Worm (Caenorhabditis elegans) whole organism, L4 larva: Measurements from ENCODE around the gene str-181.

Source experiments
- F44E2.7 ChIP-seq: fragments of 200-800 bp; sonication (Bioruptor generic); IDR thresholded peaks from 2 replicates; pipeline ENCODE4 v2.1.2; 2022; ENCODE audit warnings: missing genetic modification characterization, missing compliant biosample characterization
- Y5F2A.4 ChIP-seq: fragments of 200-800 bp; sonication (Bioruptor generic); optimal IDR thresholded peaks from 2 replicates; lab custom pipeline; 2018; ENCODE audit warnings: mild to moderate bottlenecking, missing genetic modification characterization, missing compliant biosample characterization
- ZK546.5 ChIP-seq, 2 experiments: sonication (generic microtip); optimal IDR thresholded peaks; 2 replicates each; lab custom pipeline; 2017; ENCODE audit warnings: missing biosample characterization in 2 of 2, missing genetic modification characterization in 2 of 2
- aha-1 ChIP-seq: fragments of 150-350 bp; peaks from one replicate; lab custom pipeline; 2014; ENCODE audit warnings: missing biosample characterization, missing genetic modification characterization
- ama-1 ChIP-seq: fragments of 150-350 bp; optimal IDR thresholded peaks from 2 replicates; lab custom pipeline; 2014; ENCODE audit warnings: inconsistent platforms, mixed read lengths
- ceh-32 ChIP-seq: sonication (generic microtip); optimal IDR thresholded peaks from 2 replicates; lab custom pipeline; 2016; ENCODE audit warnings: mild to moderate bottlenecking, missing genetic modification characterization, missing compliant biosample characterization; ENCODE audit not compliant: poor library complexity
- ceh-44 ChIP-seq: fragments of 200-800 bp; sonication (Bioruptor generic); IDR thresholded peaks from 2 replicates; pipeline ENCODE4 v1.3.6; 2022; ENCODE audit warnings: missing genetic modification reagents, missing genetic modification characterization, missing compliant biosample characterization
- ceh-62 ChIP-seq: sonication (generic microtip); optimal IDR thresholded peaks from 2 replicates; lab custom pipeline; 2017; ENCODE audit warnings: missing biosample characterization, missing genetic modification characterization
- ces-1 ChIP-seq: fragments of 150-350 bp; sonication (generic microtip); optimal IDR thresholded peaks from 4 replicates; lab custom pipeline; 2014; ENCODE audit warnings: missing biosample characterization, missing genetic modification reagents, missing genetic modification characterization
- daf-12 ChIP-seq: fragments of 150-350 bp; optimal IDR thresholded peaks from 2 replicates; lab custom pipeline; 2014; ENCODE audit warnings: missing biosample characterization, missing genetic modification reagents, missing genetic modification characterization
- daf-16 ChIP-seq, 3 experiments: sonication (generic microtip); optimal IDR thresholded peaks; 2 replicates each; lab custom pipeline; 2016 to 2017; ENCODE audit warnings: missing genetic modification characterization in 3 of 3, missing genetic modification reagents in 3 of 3, mild to moderate bottlenecking in 2 of 3, missing compliant biosample characterization in 2 of 3, missing biosample characterization in 1 of 3, moderate library complexity in 1 of 3
- dmd-6 ChIP-seq: fragments of 200-800 bp; sonication (Bioruptor generic); IDR thresholded peaks from 2 replicates; pipeline ENCODE4 v1.3.6; 2022; ENCODE audit warnings: missing genetic modification reagents, missing genetic modification characterization, missing compliant biosample characterization
- duxl-1 ChIP-seq: sonication (generic microtip); optimal IDR thresholded peaks from 2 replicates; lab custom pipeline; 2016; ENCODE audit warnings: mild to moderate bottlenecking, missing genetic modification characterization, moderate library complexity, missing compliant biosample characterization; ENCODE audit not compliant: poor library complexity
- dve-1 ChIP-seq: sonication (generic microtip); optimal IDR thresholded peaks from 2 replicates; lab custom pipeline; 2017; ENCODE audit warnings: antibody characterized with exemption, mild to moderate bottlenecking, missing genetic modification characterization, missing compliant biosample characterization; ENCODE audit not compliant: insufficient read depth
- fos-1 ChIP-seq: fragments of 150-350 bp; optimal IDR thresholded peaks from 2 replicates; lab custom pipeline; 2014; ENCODE audit warnings: missing biosample characterization, missing genetic modification characterization
- gei-8 ChIP-seq: fragments of 200-800 bp; sonication (Bioruptor generic); optimal IDR thresholded peaks from 2 replicates; lab custom pipeline; 2018; ENCODE audit warnings: mild to moderate bottlenecking, missing genetic modification characterization, missing compliant biosample characterization
- hif-1 ChIP-seq, 2 experiments: sonication (generic microtip); optimal IDR thresholded peaks; 2 replicates each; lab custom pipeline; 2016 to 2017; ENCODE audit warnings: missing compliant biosample characterization in 2 of 2, missing genetic modification characterization in 2 of 2, missing genetic modification reagents in 2 of 2, missing genotype in 2 of 2, mild to moderate bottlenecking in 1 of 2
- hlh-11 ChIP-seq: fragments of 200-800 bp; sonication (Bioruptor generic); optimal IDR thresholded peaks from 2 replicates; lab custom pipeline; 2018; ENCODE audit warnings: mild to moderate bottlenecking, missing genetic modification characterization, missing compliant biosample characterization
- hlh-30 ChIP-seq: sonication (generic microtip); optimal IDR thresholded peaks from 2 replicates; lab custom pipeline; 2017; ENCODE audit warnings: antibody characterized with exemption, mild to moderate bottlenecking, missing genetic modification characterization, missing compliant biosample characterization; ENCODE audit not compliant: insufficient read depth
- hmg-1.1 ChIP-seq: fragments of 200-800 bp; sonication (Bioruptor generic); IDR thresholded peaks from 2 replicates; pipeline ENCODE4 v1.3.6; 2022; ENCODE audit warnings: missing genetic modification reagents, missing genetic modification characterization, missing compliant biosample characterization
- jun-1 ChIP-seq: fragments of 150-350 bp; optimal IDR thresholded peaks from 2 replicates; lab custom pipeline; 2014; ENCODE audit warnings: missing biosample characterization, missing genetic modification reagents, missing genetic modification characterization
- lim-7 ChIP-seq: fragments of 200-800 bp; sonication (Bioruptor generic); IDR thresholded peaks from 2 replicates; pipeline ENCODE4 v1.3.6; 2022; ENCODE audit warnings: missing genetic modification characterization, missing compliant biosample characterization
- lin-1 ChIP-seq: fragments of 200-800 bp; sonication (Bioruptor generic); IDR thresholded peaks from 2 replicates; pipeline ENCODE4 v1.3.6; 2022; ENCODE audit warnings: missing genetic modification reagents, missing genetic modification characterization, missing compliant biosample characterization
- lin-29 ChIP-seq: fragments of 200-800 bp; sonication (Bioruptor generic); IDR thresholded peaks from 2 replicates; pipeline ENCODE4 v1.3.6; 2022; ENCODE audit warnings: missing genetic modification reagents, missing genetic modification characterization, missing compliant biosample characterization
- lin-38 ChIP-seq: fragments of 200-800 bp; sonication (Bioruptor generic); IDR thresholded peaks from 2 replicates; pipeline ENCODE4 v1.3.6; 2022; ENCODE audit warnings: missing genetic modification reagents, missing genetic modification characterization, missing compliant biosample characterization
- lsy-2 ChIP-seq, 2 experiments: fragments of 150-350 bp in 1 of 2; sonication (generic microtip) in 1 of 2; optimal IDR thresholded peaks; 2 replicates each; lab custom pipeline; 2014 to 2017; ENCODE audit warnings: missing biosample characterization in 2 of 2, missing genetic modification characterization in 2 of 2
- mdl-1 ChIP-seq, 2 experiments: fragments of 150-350 bp in 1 of 2; sonication (generic microtip) in 1 of 2; optimal IDR thresholded peaks; 2 replicates each; lab custom pipeline; 2014 to 2017; ENCODE audit warnings: missing biosample characterization in 2 of 2, missing genetic modification characterization in 2 of 2
- mep-1 ChIP-seq: fragments of 150-350 bp; sonication (generic microtip); optimal IDR thresholded peaks from 3 replicates; lab custom pipeline; 2014; ENCODE audit warnings: missing biosample characterization, missing genetic modification characterization
- mes-2 ChIP-seq: sonication (generic microtip); optimal IDR thresholded peaks from 2 replicates; lab custom pipeline; 2016; ENCODE audit warnings: missing genotype, mild to moderate bottlenecking, missing genetic modification characterization, missing compliant biosample characterization; ENCODE audit not compliant: poor library complexity, severe bottlenecking
- nhr-10 ChIP-seq: fragments of 150-350 bp; optimal IDR thresholded peaks from 2 replicates; lab custom pipeline; 2014; ENCODE audit warnings: missing biosample characterization, missing genetic modification characterization
- nhr-102 ChIP-seq: sonication (generic microtip); optimal IDR thresholded peaks from 2 replicates; lab custom pipeline; 2016; ENCODE audit warnings: mild to moderate bottlenecking, missing genetic modification characterization, moderate library complexity, missing compliant biosample characterization
- nhr-28 ChIP-seq: fragments of 150-350 bp; optimal IDR thresholded peaks from 2 replicates; lab custom pipeline; 2014; ENCODE audit warnings: missing biosample characterization, missing genetic modification characterization
- nhr-48 ChIP-seq: sonication (generic microtip); optimal IDR thresholded peaks from 2 replicates; lab custom pipeline; 2016; ENCODE audit warnings: mild to moderate bottlenecking, missing genetic modification characterization, missing compliant biosample characterization
- nhr-6 ChIP-seq: fragments of 150-350 bp; optimal IDR thresholded peaks from 2 replicates; lab custom pipeline; 2014; ENCODE audit warnings: missing biosample characterization, missing genetic modification characterization
- pha-4 ChIP-seq, 2 experiments: fragments of 150-350 bp in 1 of 2; fragments of 200-800 bp in 1 of 2; sonication (Bioruptor generic) in 1 of 2; IDR thresholded peaks in 1 of 2; optimal IDR thresholded peaks in 1 of 2; 2 replicates each; pipeline versions ENCODE4 v1.3.6 to Lab custom; 2014 to 2022; ENCODE audit warnings: missing genetic modification characterization in 2 of 2, missing genetic modification reagents in 2 of 2, missing biosample characterization in 1 of 2, missing compliant biosample characterization in 1 of 2
- php-3 ChIP-seq: fragments of 200-800 bp; sonication (Bioruptor generic); IDR thresholded peaks from 2 replicates; pipeline ENCODE4 v1.3.6; 2022; ENCODE audit warnings: missing genetic modification reagents, missing genetic modification characterization, missing compliant biosample characterization
- pqm-1 ChIP-seq: sonication (generic microtip); optimal IDR thresholded peaks from 2 replicates; lab custom pipeline; 2017; ENCODE audit warnings: missing biosample characterization, missing genetic modification characterization
- rbr-2 ChIP-seq: sonication (generic microtip); optimal IDR thresholded peaks from 2 replicates; lab custom pipeline; 2016; ENCODE audit warnings: missing genotype, missing genetic modification characterization, missing compliant biosample characterization
- set-16 ChIP-seq: fragments of 200-800 bp; sonication (Bioruptor generic); IDR thresholded peaks from 2 replicates; pipeline ENCODE4 v1.3.6; 2022; ENCODE audit warnings: missing genetic modification reagents, missing genetic modification characterization, missing compliant biosample characterization
- spr-1 ChIP-seq: sonication (generic microtip); optimal IDR thresholded peaks from 2 replicates; lab custom pipeline; 2016; ENCODE audit warnings: mild to moderate bottlenecking, missing genetic modification characterization, missing compliant biosample characterization
- unc-130 ChIP-seq: sonication (generic microtip); optimal IDR thresholded peaks from 2 replicates; lab custom pipeline; 2016; ENCODE audit warnings: missing genetic modification reagents, missing genetic modification characterization, missing compliant biosample characterization
- zfp-3 ChIP-seq: fragments of 200-800 bp; sonication (Bioruptor generic); conservative IDR thresholded peaks from 2 replicates; pipeline ENCODE4 v1.3.6; 2022; ENCODE audit warnings: missing genetic modification reagents, missing genetic modification characterization, missing compliant biosample characterization
- zip-11 ChIP-seq: fragments of 200-800 bp; sonication (Bioruptor generic); IDR thresholded peaks from 2 replicates; pipeline ENCODE4 v1.3.6; 2022; ENCODE audit warnings: missing genetic modification characterization, missing compliant biosample characterization
- ztf-7 ChIP-seq: fragments of 150-350 bp; optimal IDR thresholded peaks from 2 replicates; lab custom pipeline; 2014; ENCODE audit warnings: missing biosample characterization, missing genetic modification characterization

str-181 gene

DNA sequence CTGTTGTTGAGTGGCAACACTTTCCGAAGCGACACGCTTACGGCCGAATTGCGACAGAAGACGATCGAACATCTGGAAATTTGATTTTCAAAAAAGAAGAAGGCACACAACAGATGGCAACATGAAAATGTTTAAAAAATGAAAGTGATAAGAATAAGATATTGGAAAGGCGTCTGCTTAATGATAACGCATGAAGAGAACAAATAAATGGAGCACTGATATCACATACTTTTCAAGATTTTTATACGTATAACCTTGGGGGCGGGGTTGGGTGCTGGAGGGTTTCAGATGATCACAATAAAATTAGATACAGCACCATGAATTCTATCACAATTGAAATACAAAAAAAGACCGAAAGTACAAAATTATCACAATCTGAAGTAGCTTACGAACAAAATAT, 26.5 kb upstream of the str-181 start, which contains the start of gene C15C8.7:
C15C8.7 (minus strand) TSS at position 72 of the 400 bp plus-strand sequence.
- TF ChIP-seq ama-1 (lab: Kevin White, UChicago) (peak; percentile 9), nhr-28 (tag; lab: Kevin White, UChicago) (peak; percentile 37), pqm-1 (tag; lab: Kevin White, UChicago) (peak; percentile 84), mep-1 (tag; lab: Kevin White, UChicago) (peak; percentile 1), lin-1 (GFP tag; lab: Robert Waterston, UW) (no peak), daf-16 (GFP tag; optimal IDR thresholded peaks at IDR 0.05; lab: Kevin White, UChicago) (no peak), daf-16 (tag; optimal IDR thresholded peaks at IDR 0.05; lab: Kevin White, UChicago) (peak; percentile 51), hlh-11 (tag; lab: Kevin White, UChicago) (peak; percentile 50), php-3 (GFP tag; lab: Robert Waterston, UW) (0 out of 2 replicates have a peak, but pooled peaks have one; percentile 28), mdl-1 (tag; optimal IDR thresholded peaks at IDR 0.05; lab: Kevin White, UChicago) (no peak), aha-1 (tag; lab: Kevin White, UChicago) (peak; percentile 77), dmd-6 (GFP tag; lab: Robert Waterston, UW) (peak; percentile 46; the same call in 1 of the 2 replicates), rbr-2 (tag; lab: Kevin White, UChicago) (no peak), ceh-44 (GFP tag; lab: Robert Waterston, UW) (no peak), dve-1 (tag; lab: Kevin White, UChicago) (peak; percentile 58), ceh-62 (tag; lab: Kevin White, UChicago) (no peak)

DNA sequence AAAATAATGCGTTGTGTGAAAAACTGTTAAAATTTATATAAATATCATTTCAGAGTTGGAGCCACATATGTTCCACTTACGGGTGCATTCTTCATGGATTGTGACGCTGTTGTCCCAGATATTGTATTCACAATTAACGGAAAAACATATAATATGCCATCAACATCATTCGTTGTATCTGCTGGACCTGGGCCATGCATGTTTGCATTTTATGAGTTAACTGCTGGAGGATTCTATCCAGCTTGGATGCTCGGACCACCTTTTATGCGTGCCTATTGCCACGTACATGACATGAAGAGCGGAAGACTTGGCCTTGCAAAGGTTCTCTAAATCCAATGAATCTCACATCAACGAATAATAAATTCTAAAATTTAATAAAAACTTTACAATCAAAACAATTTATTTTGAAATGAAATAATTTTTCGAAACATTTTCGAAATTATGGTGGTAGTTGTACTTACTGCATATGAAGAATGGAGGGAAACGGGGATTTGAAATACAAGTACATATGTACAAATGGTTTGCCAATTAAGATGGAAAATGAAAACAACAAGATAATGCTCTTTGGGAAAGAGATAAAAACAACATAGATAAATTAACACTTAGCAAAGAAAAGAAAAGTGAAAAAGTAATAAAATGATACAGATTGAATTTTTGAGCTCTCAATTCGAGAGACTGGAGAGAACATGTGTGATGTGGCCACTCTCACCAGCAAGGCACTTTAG, 25.4 kb upstream of the str-181 start:
- TF ChIP-seq mes-2 (tag; lab: Kevin White, UChicago) = peak; percentile 69
- no peak for TF ChIP-seq fos-1
- peak; percentile 49 for TF ChIP-seq nhr-102
- peak; percentile 66 for TF ChIP-seq mep-1 (tag; lab: Kevin White, UChicago)
- TF ChIP-seq hif-1 (tag; optimal IDR thresholded peaks at IDR 0.05; lab: Kevin White, UChicago) = no peak
- no peak for TF ChIP-seq nhr-6 (tag; lab: Kevin White, UChicago)
- no peak for TF ChIP-seq pha-4 (GFP tag; IDR thresholded peaks at IDR 0.05; lab: Robert Waterston, UW)
- TF ChIP-seq pha-4 (tag; optimal IDR thresholded peaks at IDR 0.05; lab: Kevin White, UChicago) = no peak
- no peak for TF ChIP-seq gei-8 (GFP tag; lab: Kevin White, UChicago)
- peak; percentile 13 for TF ChIP-seq nhr-48
- TF ChIP-seq pqm-1 (tag; lab: Kevin White, UChicago) = peak; percentile 28
- TF ChIP-seq nhr-10 (tag; lab: Kevin White, UChicago) = peak; percentile 29
- TF ChIP-seq lin-38 = no peak
- TF ChIP-seq zip-11 (GFP tag; lab: Robert Waterston, UW) = no peak
- TF ChIP-seq daf-12 = no peak
- no peak for TF ChIP-seq hlh-30 (tag; lab: Kevin White, UChicago)
- TF ChIP-seq dve-1 (tag; lab: Kevin White, UChicago) = peak; percentile 53
- peak; percentile 2 for TF ChIP-seq spr-1
- no peak for TF ChIP-seq ceh-32
- peak; percentile 62 for TF ChIP-seq duxl-1

ce11 chrV:12741684-12742083, 23.2 kb upstream of the str-181 start, which contains the start of gene hrg-7:
Gene hrg-7, plus strand, starts transcription at chrV:12742041.
- TF ChIP-seq Y5F2A.4 (GFP tag; lab: Kevin White, UChicago) (no peak), hmg-1.1 (no peak), ZK546.5 (tag; optimal IDR thresholded peaks at IDR 0.05; lab: Kevin White, UChicago) (no peak), mep-1 (tag; lab: Kevin White, UChicago) (peak; percentile 10), dve-1 (tag; lab: Kevin White, UChicago) (peak; percentile 64), set-16 (GFP tag; lab: Robert Waterston, UW) (no peak), lin-29 (GFP tag; lab: Robert Waterston, UW) (no peak), mes-2 (tag; lab: Kevin White, UChicago) (no peak), hif-1 (tag; optimal IDR thresholded peaks at IDR 0.05; lab: Kevin White, UChicago) (no peak), fos-1 (no peak), zfp-3 (GFP tag; lab: Robert Waterston, UW) (no peak), hlh-11 (tag; lab: Kevin White, UChicago) (peak; percentile 51), jun-1 (tag; lab: Kevin White, UChicago) (no peak), unc-130 (GFP tag; lab: Kevin White, UChicago) (no peak), F44E2.7 (no peak), lim-7 (GFP tag; lab: Robert Waterston, UW) (no peak), nhr-10 (tag; lab: Kevin White, UChicago) (no peak), ces-1 (GFP tag; lab: Kevin White, UChicago) (no peak), lsy-2 (tag; optimal IDR thresholded peaks at IDR 0.05; lab: Kevin White, UChicago) (peak in 1 of 2 experiments; percentile 10), ztf-7 (tag; lab: Kevin White, UChicago) (peak; percentile 96), pqm-1 (tag; lab: Kevin White, UChicago) (peak; percentile 81)
